Worm (Caenorhabditis elegans) whole organism, young adult: ENCODE results near the gene E02H9.3.

Source experiments
- efl-1 ChIP-seq: fragments of 150-350 bp; optimal IDR thresholded peaks from 2 replicates; lab custom pipeline; 2014; ENCODE audit warnings: missing biosample characterization, missing genetic modification reagents, missing genetic modification characterization
- gei-17 ChIP-seq: fragments of 200-800 bp; sonication (Bioruptor generic); optimal IDR thresholded peaks from 2 replicates; lab custom pipeline; 2018; ENCODE audit warnings: mild to moderate bottlenecking, missing genetic modification characterization, missing compliant biosample characterization
- mel-28 ChIP-seq: sonication (generic microtip); optimal IDR thresholded peaks from 2 replicates; lab custom pipeline; 2016; ENCODE audit warnings: borderline replicate concordance, mild to moderate bottlenecking, missing genetic modification characterization, missing compliant biosample characterization
- nhr-80 ChIP-seq: sonication (generic microtip); optimal IDR thresholded peaks from 2 replicates; lab custom pipeline; 2016; ENCODE audit warnings: missing genetic modification characterization, missing compliant biosample characterization
- rcor-1 ChIP-seq: fragments of 200-800 bp; sonication (Bioruptor generic); IDR thresholded peaks from 2 replicates; pipeline ENCODE4 v1.3.6; 2022; ENCODE audit warnings: missing genetic modification reagents, missing genetic modification characterization, missing compliant biosample characterization
- rpc-1 ChIP-seq, 2 experiments: fragments of 150-350 bp in 1 of 2; sonication (generic microtip) in 1 of 2; optimal IDR thresholded peaks; 2 replicates each; lab custom pipeline; 2014 to 2018; ENCODE audit warnings: missing biosample characterization in 1 of 2, missing genetic modification characterization in 1 of 2, missing genetic modification reagents in 1 of 2, missing genotype in 1 of 2
- snpc-4 ChIP-seq, 5 experiments: fragments of 150-350 bp in 1 of 5; sonication (generic microtip) in 4 of 5; optimal IDR thresholded peaks; 2 replicates each; lab custom pipeline; 2014 to 2018; ENCODE audit warnings: missing genetic modification characterization in 5 of 5, missing biosample characterization in 3 of 5, antibody characterized with exemption in 2 of 5, mild to moderate bottlenecking in 2 of 5, missing compliant biosample characterization in 2 of 5, missing genotype in 2 of 5, moderate library complexity in 2 of 5, missing genetic modification reagents in 1 of 5

ce11 chrIII:2468202-2468601, 9.4 kb downstream of the E02H9.3 start, which contains the start of the genes E02H9.9 and E02H9.1:
- no peak for TF ChIP-seq rpc-1 (optimal IDR thresholded peaks at IDR 0.05; lab: Kevin White, UChicago)
- no peak for TF ChIP-seq rpc-1 (tag; optimal IDR thresholded peaks at IDR 0.05; lab: Kevin White, UChicago)
- no peak for TF ChIP-seq mel-28 (tag; lab: Kevin White, UChicago)
- no peak for TF ChIP-seq rcor-1 (GFP tag; lab: Robert Waterston, UW)
- no peak for TF ChIP-seq nhr-80
- no peak for TF ChIP-seq gei-17 (GFP tag; lab: Kevin White, UChicago)
- no peak for TF ChIP-seq efl-1 (GFP tag; lab: Kevin White, UChicago)
- TF ChIP-seq snpc-4 (GFP tag; optimal IDR thresholded peaks at IDR 0.05; lab: Kevin White, UChicago): no peak
- TF ChIP-seq snpc-4 (tag; optimal IDR thresholded peaks at IDR 0.05; lab: Kevin White, UChicago): no peak
